Worm (Caenorhabditis elegans) whole organism, mixed stage, embryonic: ENCODE measurements around the gene nspe-5.

ENCODE experiments used
- lin-13 ChIP-seq: fragments of 150-350 bp; optimal IDR thresholded peaks from 2 replicates; lab custom pipeline; 2014; ENCODE audit warnings: missing biosample characterization, missing genetic modification characterization
- nhr-28 ChIP-seq: fragments of 150-350 bp; optimal IDR thresholded peaks from 2 replicates; lab custom pipeline; 2014; ENCODE audit warnings: missing biosample characterization, missing genetic modification characterization
- pha-4 ChIP-seq: fragments of 150-350 bp; optimal IDR thresholded peaks from 2 replicates; lab custom pipeline; 2018; ENCODE audit warnings: missing biosample characterization, missing genetic modification reagents, missing genetic modification characterization

DNA sequence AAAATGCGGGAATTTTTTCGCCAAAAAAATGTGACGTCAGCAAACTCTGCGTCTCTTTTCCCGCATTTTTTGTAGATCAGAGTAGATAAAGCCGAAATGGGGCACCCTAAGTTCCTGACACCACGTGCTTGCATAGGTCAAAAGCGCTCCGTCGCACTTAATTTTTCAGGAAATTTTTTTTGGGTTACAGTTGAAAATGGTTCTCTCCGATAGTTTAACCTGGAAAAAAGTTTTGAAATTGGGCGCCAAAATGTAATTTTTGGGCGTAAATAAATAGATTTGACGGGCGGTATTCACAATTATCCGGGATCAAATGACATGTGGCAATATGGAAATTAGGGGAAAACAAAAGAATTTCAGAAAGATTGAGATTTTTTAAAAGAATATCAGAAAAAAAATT lies 43.8 kb downstream of the nspe-5 start:
- no peak for TF ChIP-seq nhr-28 (tag; lab: Kevin White, UChicago)
- TF ChIP-seq lin-13 (tag; lab: Kevin White, UChicago) = no peak
- TF ChIP-seq pha-4 (tag; lab: Kevin White, UChicago) = no peak
